Fruit fly (Drosophila melanogaster) whole organism, embryonic: ENCODE measurements around the gene Mon1.

Experiments used
- CG10147 ChIP-seq: fragments of 200-800 bp; sonication (Bioruptor generic); optimal IDR thresholded peaks from 2 replicates; lab custom pipeline; 2019; ENCODE audit warnings: missing biosample characterization, mild to moderate bottlenecking, missing genetic modification characterization, moderate library complexity
- CG10366 ChIP-seq: fragments of 200-800 bp; sonication (Bioruptor generic); IDR thresholded peaks from 2 replicates; pipeline ENCODE4 v1.3.6; 2022; ENCODE audit warnings: missing biosample characterization, missing genetic modification characterization
- CG10959 ChIP-seq: fragments of 200-800 bp; sonication (Bioruptor generic); IDR thresholded peaks from 2 replicates; pipeline ENCODE4 v1.3.6; 2022; ENCODE audit warnings: missing biosample characterization, missing genetic modification characterization
- CG14441 ChIP-seq: fragments of 200-800 bp; sonication (Bioruptor generic); IDR thresholded peaks from 2 replicates; pipeline ENCODE4 v1.3.6; 2022; ENCODE audit warnings: missing biosample characterization, missing genetic modification characterization
- CG30020 ChIP-seq: fragments of 200-800 bp; optimal IDR thresholded peaks from 2 replicates; lab custom pipeline; 2019; ENCODE audit warnings: missing biosample characterization, mild to moderate bottlenecking, missing genetic modification characterization, moderate library complexity
- CG31224 ChIP-seq: fragments of 200-800 bp; sonication (Bioruptor generic); IDR thresholded peaks from 2 replicates; pipeline ENCODE4 v1.3.6; 2022; ENCODE audit warnings: missing biosample characterization, missing genetic modification characterization
- CG43689 ChIP-seq: fragments of 200-800 bp; sonication (Bioruptor generic); IDR thresholded peaks from 2 replicates; pipeline ENCODE4 v1.3.6; 2022; ENCODE audit warnings: missing biosample characterization, missing genetic modification characterization
- CG4404 ChIP-seq: fragments of 200-800 bp; sonication (Bioruptor generic); IDR thresholded peaks from 2 replicates; pipeline ENCODE4 v1.3.6; 2022; ENCODE audit warnings: missing biosample characterization, missing genetic modification characterization
- CG9215 ChIP-seq: fragments of 200-800 bp; sonication (Bioruptor generic); IDR thresholded peaks from 2 replicates; pipeline ENCODE4 v1.3.6; 2022; ENCODE audit warnings: missing biosample characterization, missing genetic modification characterization
- CG9437 ChIP-seq: fragments of 200-800 bp; sonication (Bioruptor generic); optimal IDR thresholded peaks from 2 replicates; lab custom pipeline; 2018; ENCODE audit warnings: missing biosample characterization, mild to moderate bottlenecking, missing genetic modification characterization
- CHES-1-like ChIP-seq: fragments of 200-800 bp; sonication (Bioruptor generic); optimal IDR thresholded peaks from 2 replicates; lab custom pipeline; 2016; ENCODE audit warnings: missing biosample characterization, missing genetic modification characterization
- E2f2 ChIP-seq: fragments of 200-800 bp; sonication (Bioruptor generic); IDR thresholded peaks from 2 replicates; pipeline ENCODE4 v1.3.6; 2022; ENCODE audit warnings: missing biosample characterization, missing genetic modification characterization
- Ets97D ChIP-seq: fragments of 200-800 bp; sonication (Bioruptor generic); optimal IDR thresholded peaks from 3 replicates; lab custom pipeline; 2016; ENCODE audit warnings: missing biosample characterization, missing genetic modification characterization
- Fer1 ChIP-seq: fragments of 200-800 bp; sonication (Bioruptor generic); optimal IDR thresholded peaks from 2 replicates; lab custom pipeline; 2017; ENCODE audit warnings: missing biosample characterization, mild to moderate bottlenecking, missing genetic modification characterization
- Gug ChIP-seq: fragments of 200-800 bp; sonication (Bioruptor generic); IDR thresholded peaks from 4 replicates; pipeline ENCODE4 v1.3.6; 2022; ENCODE audit warnings: missing biosample characterization, missing genetic modification characterization
- Hsf ChIP-seq: fragments of 200-800 bp; sonication (Bioruptor generic); optimal IDR thresholded peaks from 3 replicates; lab custom pipeline; 2016; ENCODE audit warnings: missing biosample characterization, missing genetic modification characterization
- Kr ChIP-seq: fragments of 200-800 bp; sonication (Bioruptor generic); optimal IDR thresholded peaks from 2 replicates; lab custom pipeline; 2017; ENCODE audit warnings: missing biosample characterization, mild to moderate bottlenecking, missing genetic modification characterization
- Lpt ChIP-seq: fragments of >200 bp; optimal IDR thresholded peaks from 2 replicates; lab custom pipeline; 2018; ENCODE audit warnings: missing biosample characterization, missing genetic modification characterization
- MBD-R2 ChIP-seq: fragments of 200-800 bp; sonication (Bioruptor generic); IDR thresholded peaks from 2 replicates; pipeline ENCODE4 v1.3.6; 2022; ENCODE audit warnings: missing biosample characterization, missing genetic modification characterization
- Mad ChIP-seq: fragments of 200-800 bp; sonication (Bioruptor generic); optimal IDR thresholded peaks from 2 replicates; lab custom pipeline; 2016; ENCODE audit warnings: missing biosample characterization, missing genetic modification characterization
- Max ChIP-seq: fragments of 200-800 bp; sonication (Bioruptor generic); optimal IDR thresholded peaks from 2 replicates; lab custom pipeline; 2016; ENCODE audit warnings: missing biosample characterization, mild to moderate bottlenecking, missing genetic modification characterization
- Meics ChIP-seq: fragments of 200-800 bp; sonication (Bioruptor generic); optimal IDR thresholded peaks from 2 replicates; lab custom pipeline; 2017; ENCODE audit warnings: missing biosample characterization, mild to moderate bottlenecking, missing genetic modification characterization
- Pdp1 ChIP-seq, 2 experiments: fragments of 200-800 bp; sonication (Bioruptor generic); optimal IDR thresholded peaks; 3 replicates each; lab custom pipeline; 2016; ENCODE audit warnings: missing biosample characterization in 2 of 2, missing genetic modification characterization in 2 of 2, mild to moderate bottlenecking in 1 of 2, moderate library complexity in 1 of 2
- Sox102F ChIP-seq: fragments of 200-800 bp; sonication (Bioruptor generic); optimal IDR thresholded peaks from 2 replicates; lab custom pipeline; 2018; ENCODE audit warnings: missing biosample characterization, mild to moderate bottlenecking, missing genetic modification characterization, moderate library complexity
- Stat92E ChIP-seq, 3 experiments: fragments of >200 bp in 2 of 3; fragments of 200-800 bp in 1 of 3; sonication (Bioruptor generic) in 1 of 3; optimal IDR thresholded peaks; 2 replicates each; lab custom pipeline; 2017 to 2019; ENCODE audit warnings: missing biosample characterization in 3 of 3, missing genetic modification characterization in 3 of 3, mild to moderate bottlenecking in 1 of 3, moderate library complexity in 1 of 3
- Taf1 ChIP-seq: fragments of 200-800 bp; sonication (Bioruptor generic); IDR thresholded peaks from 2 replicates; pipeline ENCODE4 v1.3.6; 2022; ENCODE audit warnings: missing biosample characterization, missing genetic modification characterization
- Xbp1 ChIP-seq: fragments of 200-800 bp; sonication (Bioruptor generic); optimal IDR thresholded peaks from 3 replicates; lab custom pipeline; 2016; ENCODE audit warnings: missing biosample characterization, mild to moderate bottlenecking, missing genetic modification characterization
- aop ChIP-seq: fragments of 200-800 bp; sonication (Bioruptor generic); IDR thresholded peaks from 2 replicates; pipeline ENCODE4 v1.3.6; 2022; ENCODE audit warnings: missing biosample characterization, missing genetic modification characterization
- ap ChIP-seq: fragments of 200-800 bp; sonication (Bioruptor generic); IDR thresholded peaks from 2 replicates; pipeline ENCODE4 v1.3.6; 2022; ENCODE audit warnings: missing biosample characterization, missing genetic modification characterization
- bbx ChIP-seq: fragments of 200-800 bp; sonication (Bioruptor generic); IDR thresholded peaks from 2 replicates; pipeline ENCODE4 v1.3.6; 2022; ENCODE audit warnings: missing biosample characterization, missing genetic modification characterization; ENCODE audit not compliant: partially characterized antibody
- crc ChIP-seq: fragments of 200-800 bp; sonication (Bioruptor generic); optimal IDR thresholded peaks from 2 replicates; lab custom pipeline; 2016; ENCODE audit warnings: missing biosample characterization, missing genetic modification characterization
- dpn ChIP-seq, 2 experiments: fragments of 200-800 bp; sonication (Bioruptor generic); optimal IDR thresholded peaks; 3 replicates each; lab custom pipeline; 2016; ENCODE audit warnings: missing biosample characterization in 2 of 2, missing genetic modification characterization in 2 of 2
- gcm2 ChIP-seq: fragments of 200-800 bp; sonication (Bioruptor generic); optimal IDR thresholded peaks from 2 replicates; lab custom pipeline; 2016; ENCODE audit warnings: missing biosample characterization, missing genetic modification characterization
- gem ChIP-seq: fragments of 200-800 bp; sonication (Bioruptor generic); optimal IDR thresholded peaks from 2 replicates; lab custom pipeline; 2019; ENCODE audit warnings: missing biosample characterization, mild to moderate bottlenecking, missing genetic modification characterization, moderate library complexity
- hkb ChIP-seq, 2 experiments: fragments of 200-800 bp in 1 of 2; fragments of >200 bp in 1 of 2; sonication (Bioruptor generic) in 1 of 2; IDR thresholded peaks in 1 of 2; optimal IDR thresholded peaks in 1 of 2; 2 replicates each; pipeline versions ENCODE4 v1.3.6 to Lab custom; 2017 to 2022; ENCODE audit warnings: missing biosample characterization in 1 of 2, missing genetic modification characterization in 1 of 2
- klu ChIP-seq: fragments of 200-800 bp; sonication (Bioruptor generic); IDR thresholded peaks from 2 replicates; pipeline ENCODE4 v1.3.6; 2022; ENCODE audit warnings: missing biosample characterization, missing genetic modification characterization
- nmo ChIP-seq: fragments of 200-800 bp; sonication (Bioruptor generic); optimal IDR thresholded peaks from 2 replicates; lab custom pipeline; 2018; ENCODE audit warnings: missing biosample characterization, mild to moderate bottlenecking, missing genetic modification characterization, moderate library complexity
- pan ChIP-seq, 4 experiments: fragments of >200 bp in 3 of 4; fragments of 200-800 bp in 1 of 4; sonication (Bioruptor generic) in 1 of 4; optimal IDR thresholded peaks in 3 of 4; IDR thresholded peaks in 1 of 4; 2 replicates each; pipeline versions ENCODE4 v1.3.6 to Lab custom; 2017 to 2022; ENCODE audit warnings: missing biosample characterization in 2 of 4, missing genetic modification characterization in 2 of 4, mixed read lengths in 1 of 4
- pho ChIP-seq: fragments of 200-800 bp; sonication (Bioruptor generic); optimal IDR thresholded peaks from 2 replicates; lab custom pipeline; 2016; ENCODE audit warnings: missing biosample characterization, missing genetic modification characterization
- prd ChIP-seq, 3 experiments: fragments of >200 bp in 2 of 3; fragments of 200-800 bp in 1 of 3; sonication (Bioruptor generic) in 1 of 3; optimal IDR thresholded peaks in 2 of 3; IDR thresholded peaks in 1 of 3; 2 replicates in 2 of 3; 3 replicates in 1 of 3; pipeline versions ENCODE4 v1.3.6 to Lab custom; 2017 to 2022; ENCODE audit warnings: missing biosample characterization in 1 of 3, missing genetic modification characterization in 1 of 3
- psq ChIP-seq: fragments of 200-800 bp; sonication (Bioruptor generic); optimal IDR thresholded peaks from 2 replicates; lab custom pipeline; 2017; ENCODE audit warnings: missing biosample characterization, missing genetic modification characterization
- ro ChIP-seq: fragments of 200-800 bp; sonication (Bioruptor generic); IDR thresholded peaks from 2 replicates; pipeline ENCODE4 v1.3.6; 2022; ENCODE audit warnings: missing biosample characterization, missing genetic modification characterization
- row ChIP-seq: fragments of 200-800 bp; sonication (Bioruptor generic); IDR thresholded peaks from 3 replicates; pipeline ENCODE4 v1.3.6; 2022; ENCODE audit warnings: missing biosample characterization, missing genetic modification characterization
- sd ChIP-seq: fragments of 200-800 bp; sonication (Bioruptor generic); optimal IDR thresholded peaks from 3 replicates; lab custom pipeline; 2018; ENCODE audit warnings: missing biosample characterization, mild to moderate bottlenecking, missing genetic modification characterization, moderate library complexity
- sim ChIP-seq: fragments of 200-800 bp; sonication (Bioruptor generic); IDR thresholded peaks from 2 replicates; pipeline ENCODE4 v1.3.6; 2022; ENCODE audit warnings: missing biosample characterization, missing genetic modification characterization
- sima ChIP-seq: fragments of 200-800 bp; sonication (Bioruptor generic); optimal IDR thresholded peaks from 2 replicates; lab custom pipeline; 2016; ENCODE audit warnings: missing biosample characterization, missing genetic modification characterization
- stc ChIP-seq: fragments of 200-800 bp; sonication (Bioruptor generic); IDR thresholded peaks from 2 replicates; pipeline ENCODE4 v1.3.6; 2022; ENCODE audit warnings: missing biosample characterization, missing genetic modification characterization
- sug ChIP-seq: fragments of 200-800 bp; optimal IDR thresholded peaks from 2 replicates; lab custom pipeline; 2019; ENCODE audit warnings: missing biosample characterization, mild to moderate bottlenecking, missing genetic modification characterization, moderate library complexity
- zen2 ChIP-seq: fragments of 200-800 bp; sonication (Bioruptor generic); IDR thresholded peaks from 3 replicates; pipeline ENCODE4 v1.3.6; 2022; ENCODE audit warnings: missing biosample characterization, missing genetic modification characterization; ENCODE audit not compliant: partially characterized antibody
- zfh2 ChIP-seq: fragments of 200-800 bp; sonication (Bioruptor generic); optimal IDR thresholded peaks from 2 replicates; lab custom pipeline; 2016; ENCODE audit warnings: missing biosample characterization, missing genetic modification characterization

Mon1 gene

DNA sequence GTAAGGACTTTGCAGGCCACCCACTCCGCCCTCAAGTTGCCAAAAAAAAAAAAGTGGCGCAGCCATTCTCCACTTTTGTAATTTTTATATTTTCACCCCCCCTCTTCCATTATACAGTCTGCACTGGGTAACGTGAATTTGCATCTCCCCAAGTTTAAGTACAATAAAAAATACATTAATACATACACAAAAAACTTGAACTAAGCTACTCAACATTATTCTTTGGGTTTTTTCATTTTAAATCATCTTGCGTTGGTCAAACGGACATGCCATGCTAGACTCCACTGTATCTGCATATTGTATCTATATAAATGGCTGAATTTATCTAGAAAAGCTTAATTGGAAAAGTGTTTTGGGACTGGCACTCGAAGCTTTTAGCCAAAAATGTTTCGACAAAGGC is 11.1 kb downstream of the Mon1 start (continued):
- TF ChIP-seq Pdp1 (GFP tag; optimal IDR thresholded peaks at IDR 0.05; lab: Kevin White, UChicago): no peak
- TF ChIP-seq Ets97D: no peak
- TF ChIP-seq gcm2 (GFP tag; lab: Kevin White, UChicago): no peak
- TF ChIP-seq CG9215 (GFP tag; lab: Robert Waterston, UW): no peak
- TF ChIP-seq Gug (GFP tag; lab: Robert Waterston, UW): peak; percentile 66; the same call in 3 of the 4 replicates
- no peak for TF ChIP-seq sim (GFP tag; lab: Robert Waterston, UW)
- TF ChIP-seq CG43689 (GFP tag; lab: Robert Waterston, UW): no peak
- TF ChIP-seq Mad (GFP tag; lab: Kevin White, UChicago): no peak
- 0 out of 2 replicates have a peak, but pooled peaks have one; percentile 27 for TF ChIP-seq stc
- peak; percentile 31; the same call in 1 of the 2 replicates for TF ChIP-seq CG4404 (GFP tag; lab: Robert Waterston, UW)
- TF ChIP-seq zen2 (GFP tag; lab: Robert Waterston, UW): no peak
- TF ChIP-seq dpn (GFP tag; optimal IDR thresholded peaks at IDR 0.05; lab: Kevin White, UChicago): no peak
- TF ChIP-seq Hsf: no peak
- peak; percentile 47 for TF ChIP-seq gem (tag; lab: Kevin White, UChicago)
- no peak for TF ChIP-seq psq (GFP tag; lab: Kevin White, UChicago)
- peak; percentile 21; the same call in 1 of the 2 replicates for TF ChIP-seq CG31224 (GFP tag; lab: Robert Waterston, UW)
- TF ChIP-seq CG10147 (GFP tag; lab: Kevin White, UChicago): no peak
- TF ChIP-seq row: peak; percentile 65
- TF ChIP-seq bbx (GFP tag; lab: Robert Waterston, UW): no peak
- no peak for TF ChIP-seq CG30020 (tag; lab: Kevin White, UChicago)
- 0 out of 2 replicates have a peak, but pooled peaks have one; percentile 15 for TF ChIP-seq Taf1 (GFP tag; lab: Robert Waterston, UW)
- TF ChIP-seq sd: no peak
- no peak for TF ChIP-seq hkb (optimal IDR thresholded peaks at IDR 0.05; lab: Kevin White, UChicago)
- peak; percentile 47; the same call in 1 of the 2 replicates for TF ChIP-seq hkb (GFP tag; IDR thresholded peaks at IDR 0.05; lab: Robert Waterston, UW)
- TF ChIP-seq klu: no peak
- TF ChIP-seq CG10959 (GFP tag; lab: Robert Waterston, UW): no peak
- no peak for TF ChIP-seq pho (GFP tag; lab: Kevin White, UChicago)
- TF ChIP-seq Stat92E (GFP tag; optimal IDR thresholded peaks at IDR 0.05; lab: Kevin White, UChicago): no peak
- TF ChIP-seq ap (GFP tag; lab: Robert Waterston, UW): no peak
- no peak for TF ChIP-seq sug (tag; lab: Kevin White, UChicago)
- TF ChIP-seq aop: no peak
- no peak for TF ChIP-seq zfh2 (GFP tag; lab: Kevin White, UChicago)
- TF ChIP-seq Meics (GFP tag; lab: Kevin White, UChicago): peak; percentile 49
- no peak for TF ChIP-seq ro (GFP tag; lab: Robert Waterston, UW)
- TF ChIP-seq pan (optimal IDR thresholded peaks at IDR 0.05; lab: Kevin White, UChicago): no peak
- peak in 1 of 2 experiments; percentile 63 for TF ChIP-seq pan (GFP tag; optimal IDR thresholded peaks at IDR 0.05 in 1 of 2, IDR thresholded peaks at IDR 0.05 in 1 of 2)
- no peak for TF ChIP-seq CG9437 (GFP tag; lab: Kevin White, UChicago)
- TF ChIP-seq MBD-R2 (GFP tag; lab: Robert Waterston, UW): peak; percentile 33; the same call in 1 of the 2 replicates
- peak; percentile 15 for TF ChIP-seq Sox102F (GFP tag; lab: Kevin White, UChicago)
- no peak for TF ChIP-seq crc (GFP tag; lab: Kevin White, UChicago)
- TF ChIP-seq Fer1 (GFP tag; lab: Kevin White, UChicago): peak; percentile 64
- no peak for TF ChIP-seq Lpt
- no peak for TF ChIP-seq Max
- TF ChIP-seq Xbp1 (GFP tag; lab: Kevin White, UChicago): no peak
- peak; percentile 16; the same call in 1 of the 2 replicates for TF ChIP-seq CG10366
- no peak for TF ChIP-seq CHES-1-like (GFP tag; lab: Kevin White, UChicago)
- TF ChIP-seq sima (GFP tag; lab: Kevin White, UChicago): no peak
- TF ChIP-seq E2f2 (GFP tag; lab: Robert Waterston, UW): no peak; the same call in 1 of the 2 replicates
- TF ChIP-seq nmo (GFP tag; lab: Kevin White, UChicago): no peak
- no peak for TF ChIP-seq prd (optimal IDR thresholded peaks at IDR 0.05; lab: Kevin White, UChicago)
- TF ChIP-seq prd (GFP tag; IDR thresholded peaks at IDR 0.05; lab: Robert Waterston, UW): peak; percentile 76; the same call in 2 of the 3 replicates
- TF ChIP-seq Kr (GFP tag; lab: Kevin White, UChicago): no peak
- TF ChIP-seq CG14441 (GFP tag; lab: Robert Waterston, UW): peak; percentile 79
